Worm (Caenorhabditis elegans) whole organism, late embryonic: ENCODE data around the gene pptr-2.
A peak's percentile ranks its signal among the peaks of the same experiment; 100 is the strongest.

Source experiments
- F13H6.1 ChIP-seq: sonication (generic microtip); optimal IDR thresholded peaks from 2 replicates; lab custom pipeline; 2016; ENCODE audit warnings: missing genetic modification characterization, missing compliant biosample characterization
- K02D7.2 ChIP-seq: sonication (generic microtip); optimal IDR thresholded peaks from 2 replicates; lab custom pipeline; 2017; ENCODE audit warnings: mild to moderate bottlenecking, missing genetic modification characterization, missing compliant biosample characterization
- Y22D7AL.16 ChIP-seq: sonication (generic microtip); optimal IDR thresholded peaks from 2 replicates; lab custom pipeline; 2016; ENCODE audit warnings: missing genetic modification characterization, missing compliant biosample characterization
- ama-1 ChIP-seq: fragments of 150-350 bp; optimal IDR thresholded peaks from 2 replicates; lab custom pipeline; 2014
- ceh-18 ChIP-seq: sonication (generic microtip); optimal IDR thresholded peaks from 2 replicates; lab custom pipeline; 2016; ENCODE audit warnings: missing genetic modification characterization, missing compliant biosample characterization
- ceh-19 ChIP-seq: fragments of 200-800 bp; sonication (Bioruptor generic); optimal IDR thresholded peaks from 2 replicates; lab custom pipeline; 2018; ENCODE audit warnings: mild to moderate bottlenecking, missing genetic modification characterization, missing compliant biosample characterization
- ceh-2 ChIP-seq: sonication (generic microtip); optimal IDR thresholded peaks from 2 replicates; lab custom pipeline; 2016; ENCODE audit warnings: missing genotype, missing genetic modification characterization, missing compliant biosample characterization
- ceh-22 ChIP-seq: sonication (generic microtip); optimal IDR thresholded peaks from 2 replicates; lab custom pipeline; 2017; ENCODE audit warnings: missing biosample characterization, missing genetic modification characterization
- ceh-24 ChIP-seq: sonication (generic microtip); optimal IDR thresholded peaks from 2 replicates; lab custom pipeline; 2016; ENCODE audit warnings: mild to moderate bottlenecking, missing genetic modification characterization, missing compliant biosample characterization
- ceh-48 ChIP-seq: sonication (generic microtip); optimal IDR thresholded peaks from 2 replicates; lab custom pipeline; 2016; ENCODE audit warnings: missing genetic modification characterization, inconsistent platforms, missing compliant biosample characterization
- ceh-9 ChIP-seq: sonication (generic microtip); optimal IDR thresholded peaks from 2 replicates; lab custom pipeline; 2016; ENCODE audit warnings: mild to moderate bottlenecking, missing genetic modification characterization, inconsistent platforms, missing compliant biosample characterization
- dmd-4 ChIP-seq: sonication (generic microtip); optimal IDR thresholded peaks from 2 replicates; lab custom pipeline; 2016; ENCODE audit warnings: borderline replicate concordance, missing genetic modification characterization, missing compliant biosample characterization
- elt-2 ChIP-seq: sonication (generic microtip); optimal IDR thresholded peaks from 2 replicates; lab custom pipeline; 2016; ENCODE audit warnings: missing genetic modification reagents, missing genetic modification characterization, missing compliant biosample characterization
- elt-4 ChIP-seq: sonication (generic microtip); optimal IDR thresholded peaks from 2 replicates; lab custom pipeline; 2016; ENCODE audit warnings: missing genetic modification characterization, missing compliant biosample characterization
- ets-4 ChIP-seq: sonication (generic microtip); optimal IDR thresholded peaks from 2 replicates; lab custom pipeline; 2016; ENCODE audit warnings: missing genetic modification characterization, missing compliant biosample characterization
- eyg-1 ChIP-seq: sonication (generic microtip); optimal IDR thresholded peaks from 2 replicates; lab custom pipeline; 2016; ENCODE audit warnings: missing genotype, missing genetic modification characterization, missing compliant biosample characterization
- fkh-10 ChIP-seq: fragments of 150-350 bp; optimal IDR thresholded peaks from 2 replicates; lab custom pipeline; 2014; ENCODE audit warnings: missing biosample characterization, missing genetic modification reagents, missing genetic modification characterization
- fkh-6 ChIP-seq: sonication (generic microtip); optimal IDR thresholded peaks from 2 replicates; lab custom pipeline; 2016; ENCODE audit warnings: missing genetic modification characterization, missing compliant biosample characterization
- hlh-13 ChIP-seq: fragments of 200-800 bp; sonication (Bioruptor generic); optimal IDR thresholded peaks from 2 replicates; lab custom pipeline; 2018; ENCODE audit warnings: mild to moderate bottlenecking, missing genetic modification characterization, missing compliant biosample characterization
- hlh-30 ChIP-seq: sonication (generic microtip); optimal IDR thresholded peaks from 2 replicates; lab custom pipeline; 2017; ENCODE audit warnings: antibody characterized with exemption, missing genetic modification characterization, missing compliant biosample characterization; ENCODE audit not compliant: insufficient read depth
- hlh-8 ChIP-seq: sonication (generic microtip); optimal IDR thresholded peaks from 2 replicates; lab custom pipeline; 2016; ENCODE audit warnings: missing genotype, missing genetic modification characterization, missing compliant biosample characterization
- lin-11 ChIP-seq: fragments of 200-800 bp; sonication (Bioruptor generic); optimal IDR thresholded peaks from 2 replicates; lab custom pipeline; 2018; ENCODE audit warnings: mild to moderate bottlenecking, missing genetic modification characterization, missing compliant biosample characterization
- madf-2 ChIP-seq: sonication (generic microtip); optimal IDR thresholded peaks from 2 replicates; lab custom pipeline; 2017; ENCODE audit warnings: missing genetic modification characterization, missing compliant biosample characterization
- nfya-1 ChIP-seq: sonication (generic microtip); optimal IDR thresholded peaks from 2 replicates; lab custom pipeline; 2017; ENCODE audit warnings: missing genetic modification characterization, mild to moderate bottlenecking, missing compliant biosample characterization, antibody characterized with exemption, moderate library complexity
- nhr-232 ChIP-seq: sonication (generic microtip); optimal IDR thresholded peaks from 2 replicates; lab custom pipeline; 2016; ENCODE audit warnings: missing genetic modification characterization, missing compliant biosample characterization
- odd-2 ChIP-seq: sonication (generic microtip); optimal IDR thresholded peaks from 2 replicates; lab custom pipeline; 2017; ENCODE audit warnings: antibody characterized with exemption, mild to moderate bottlenecking, missing genetic modification characterization, missing compliant biosample characterization
- pag-3 ChIP-seq: sonication (generic microtip); optimal IDR thresholded peaks from 2 replicates; lab custom pipeline; 2016; ENCODE audit warnings: missing compliant biosample characterization, missing genetic modification characterization, borderline replicate concordance
- pha-2 ChIP-seq: sonication (generic microtip); optimal IDR thresholded peaks from 2 replicates; lab custom pipeline; 2017; ENCODE audit warnings: mild to moderate bottlenecking, missing genetic modification characterization, missing compliant biosample characterization
- pha-4 ChIP-seq: fragments of 150-350 bp; optimal IDR thresholded peaks from 2 replicates; lab custom pipeline; 2018; ENCODE audit warnings: missing biosample characterization, missing genetic modification reagents, missing genetic modification characterization
- pqm-1 ChIP-seq: sonication (generic microtip); optimal IDR thresholded peaks from 2 replicates; lab custom pipeline; 2016; ENCODE audit warnings: missing genetic modification characterization, missing compliant biosample characterization
- rnt-1 ChIP-seq: sonication (generic microtip); optimal IDR thresholded peaks from 2 replicates; lab custom pipeline; 2016; ENCODE audit warnings: missing genetic modification characterization, missing compliant biosample characterization
- sdc-2 ChIP-seq: sonication (generic microtip); optimal IDR thresholded peaks from 2 replicates; lab custom pipeline; 2016; ENCODE audit warnings: missing genotype, missing genetic modification characterization, missing compliant biosample characterization
- tbx-7 ChIP-seq: sonication (generic microtip); optimal IDR thresholded peaks from 2 replicates; lab custom pipeline; 2016; ENCODE audit warnings: missing genotype, missing genetic modification characterization, missing compliant biosample characterization
- unc-55 ChIP-seq: sonication (generic microtip); optimal IDR thresholded peaks from 2 replicates; lab custom pipeline; 2017; ENCODE audit warnings: missing biosample characterization, missing genetic modification reagents, missing genetic modification characterization
- zip-5 ChIP-seq: sonication (generic microtip); optimal IDR thresholded peaks from 2 replicates; lab custom pipeline; 2016; ENCODE audit warnings: missing genetic modification characterization, missing compliant biosample characterization

Gene pptr-2

DNA sequence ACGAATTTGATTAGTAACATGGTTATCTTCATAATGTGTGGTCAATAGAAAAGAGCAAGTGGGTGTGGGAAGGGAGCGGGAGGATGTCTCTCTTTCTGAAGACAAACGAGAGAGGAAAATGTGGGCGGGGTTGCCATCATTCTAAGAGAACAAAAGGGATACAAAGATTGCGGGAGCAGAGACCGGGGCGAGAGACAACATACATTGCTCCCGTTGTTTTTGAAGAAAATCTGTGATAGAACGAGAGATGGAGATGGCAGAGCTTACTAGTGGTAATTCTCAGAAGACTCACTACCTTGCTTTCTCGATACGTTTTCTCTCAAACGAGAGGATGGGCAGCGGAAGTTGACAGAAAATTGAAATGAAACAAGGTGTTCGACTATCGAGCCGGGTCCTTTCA, 38.6 kb upstream of the pptr-2 start:
- no peak for TF ChIP-seq hlh-8 (tag; lab: Kevin White, UChicago)
- no peak for TF ChIP-seq lin-11 (tag; lab: Kevin White, UChicago)
- no peak for TF ChIP-seq dmd-4 (tag; lab: Kevin White, UChicago)
- TF ChIP-seq pha-2: no peak
- TF ChIP-seq nfya-1 (tag; lab: Kevin White, UChicago): no peak
- no peak for TF ChIP-seq ama-1 (lab: Kevin White, UChicago)
- peak; percentile 4 for TF ChIP-seq ceh-18 (tag; lab: Kevin White, UChicago)
- no peak for TF ChIP-seq ceh-22 (tag; lab: Kevin White, UChicago)
- no peak for TF ChIP-seq ceh-24 (tag; lab: Kevin White, UChicago)
- no peak for TF ChIP-seq sdc-2 (tag; lab: Kevin White, UChicago)
- TF ChIP-seq pag-3 (tag; lab: Kevin White, UChicago): no peak
- TF ChIP-seq ets-4 (tag; lab: Kevin White, UChicago): no peak
- TF ChIP-seq rnt-1 (tag; lab: Kevin White, UChicago): no peak
- no peak for TF ChIP-seq pha-4 (tag; lab: Kevin White, UChicago)
- TF ChIP-seq pqm-1 (tag; lab: Kevin White, UChicago): no peak
- peak; percentile 2 for TF ChIP-seq unc-55

DNA sequence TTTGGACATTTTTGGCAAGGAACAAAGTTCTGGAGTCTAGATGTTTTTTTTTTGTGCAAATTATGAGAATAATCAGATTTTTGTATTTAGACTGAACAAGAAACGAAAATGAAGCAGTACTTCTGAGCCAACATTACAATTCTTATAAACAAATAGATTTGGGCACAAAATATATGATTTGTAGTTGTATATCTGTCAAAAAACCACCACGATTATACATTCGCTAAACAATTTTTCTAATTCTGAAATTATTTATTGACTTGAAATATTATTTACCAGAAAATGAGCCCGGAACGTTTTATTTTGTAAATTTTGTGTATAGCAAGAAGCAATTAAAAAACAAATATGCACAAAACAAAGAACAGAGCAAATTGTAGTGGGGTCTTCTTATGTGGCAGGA, 36.7 kb upstream of the pptr-2 start:
- TF ChIP-seq eyg-1 (tag; lab: Kevin White, UChicago) (no peak), nfya-1 (tag; lab: Kevin White, UChicago) (no peak), F13H6.1 (tag; lab: Kevin White, UChicago) (no peak), K02D7.2 (no peak), fkh-6 (tag; lab: Kevin White, UChicago) (no peak), ceh-9 (tag; lab: Kevin White, UChicago) (no peak), hlh-30 (tag; lab: Kevin White, UChicago) (no peak), zip-5 (tag; lab: Kevin White, UChicago) (no peak)

DNA sequence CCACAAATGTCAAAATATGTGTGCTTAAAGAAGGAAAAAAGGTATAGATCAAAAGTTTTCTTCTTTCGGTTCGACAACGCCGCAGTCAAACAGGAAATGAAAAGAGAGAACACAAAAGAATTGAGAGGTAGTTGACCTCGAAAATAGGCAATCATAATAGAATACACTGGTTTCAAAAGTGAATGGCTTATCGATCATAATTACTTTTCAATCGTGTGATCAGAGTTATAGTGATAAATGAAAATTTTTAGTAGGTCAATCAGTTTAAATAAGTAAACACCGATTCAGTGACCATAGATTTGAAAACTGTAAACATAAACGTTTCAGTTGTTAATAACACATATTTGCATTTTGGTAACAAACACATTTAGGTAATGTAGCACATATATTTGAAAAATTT, 35.7 kb upstream of the pptr-2 start:
- TF ChIP-seq fkh-10: no peak
- TF ChIP-seq, all 69 proteins: peak for 0

ce11 chrV:11069277-11069676, 34.5 kb upstream of the pptr-2 start, which contains the start of gene T04C12.8:
TSS of gene T04C12.8 (minus strand) at chrV:11069358.
- TF ChIP-seq elt-2 (tag; lab: Kevin White, UChicago): peak; percentile 83
- no peak for TF ChIP-seq nhr-232 (tag; lab: Kevin White, UChicago)
- TF ChIP-seq, all 69 proteins: peak for 1

DNA sequence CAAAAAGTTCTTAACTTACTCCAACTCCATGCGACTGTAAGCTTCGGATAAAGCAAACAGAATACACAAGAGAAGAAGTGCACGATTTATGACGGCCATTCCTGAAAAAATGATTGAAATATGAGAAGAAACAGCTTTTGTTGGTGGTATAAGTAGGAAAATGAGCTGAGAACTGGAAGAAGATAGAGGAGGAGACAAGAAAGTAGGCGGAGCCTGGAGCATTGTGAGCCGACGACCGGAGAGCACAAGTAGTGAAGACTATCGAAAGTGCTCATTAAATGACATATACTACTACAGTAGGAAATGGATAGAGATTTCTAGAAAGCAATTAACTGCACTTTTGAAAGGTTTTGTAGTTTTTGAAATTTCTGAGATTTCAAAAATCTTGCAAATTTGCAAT, 30.8 kb upstream of the pptr-2 start, which contains the start of gene nlp-80:
Gene nlp-80, minus strand, starts transcription at position 101 of the 400 bp plus-strand sequence.
- TF ChIP-seq rnt-1 (tag; lab: Kevin White, UChicago) (no peak), dmd-4 (tag; lab: Kevin White, UChicago) (no peak), ama-1 (lab: Kevin White, UChicago) (no peak), ceh-19 (GFP tag; lab: Kevin White, UChicago) (no peak), ceh-2 (tag; lab: Kevin White, UChicago) (no peak), pqm-1 (tag; lab: Kevin White, UChicago) (no peak), ceh-48 (no peak), hlh-13 (GFP tag; lab: Kevin White, UChicago) (no peak), hlh-30 (tag; lab: Kevin White, UChicago) (no peak), hlh-8 (tag; lab: Kevin White, UChicago) (no peak), tbx-7 (tag; lab: Kevin White, UChicago) (no peak), sdc-2 (tag; lab: Kevin White, UChicago) (no peak), elt-4 (tag; lab: Kevin White, UChicago) (no peak), madf-2 (tag; lab: Kevin White, UChicago) (no peak), odd-2 (tag; lab: Kevin White, UChicago) (no peak), Y22D7AL.16 (no peak)
